Fruit fly (Drosophila melanogaster) whole organism, prepupa: Measurements from ENCODE around the gene CG13074.

Experiments used
- Blimp-1 ChIP-seq: fragments of 200-800 bp; sonication (Bioruptor generic); optimal IDR thresholded peaks from 3 replicates; lab custom pipeline; 2017; ENCODE audit warnings: missing biosample characterization, missing genetic modification characterization, mild to moderate bottlenecking, moderate library complexity, missing genetic modification reagents
- CG10669 ChIP-seq: fragments of 200-800 bp; sonication (Bioruptor generic); optimal IDR thresholded peaks from 3 replicates; lab custom pipeline; 2018; ENCODE audit warnings: missing biosample characterization, mild to moderate bottlenecking, missing genetic modification characterization, moderate library complexity
- CG11294 ChIP-seq: fragments of 200-800 bp; sonication (Bioruptor generic); IDR thresholded peaks from 2 replicates; pipeline ENCODE4 v1.3.6; 2022; ENCODE audit warnings: missing biosample characterization, missing genetic modification characterization
- CG11762 ChIP-seq: fragments of 200-800 bp; sonication (Bioruptor generic); optimal IDR thresholded peaks from 3 replicates; lab custom pipeline; 2016; ENCODE audit warnings: missing biosample characterization, missing genetic modification characterization; ENCODE audit not compliant: insufficient read depth
- CG11902 ChIP-seq: fragments of 200-800 bp; sonication (Bioruptor generic); optimal IDR thresholded peaks from 3 replicates; lab custom pipeline; 2016; ENCODE audit warnings: missing biosample characterization, missing genetic modification characterization
- CG15336 ChIP-seq: fragments of 200-800 bp; sonication (Bioruptor generic); IDR thresholded peaks from 2 replicates; pipeline ENCODE4 v1.3.6; 2022; ENCODE audit warnings: missing biosample characterization, missing genetic modification characterization
- CG16779 ChIP-seq: fragments of 200-800 bp; sonication (Bioruptor generic); optimal IDR thresholded peaks from 3 replicates; lab custom pipeline; 2017; ENCODE audit warnings: missing biosample characterization, mild to moderate bottlenecking, missing genetic modification characterization
- CG3919 ChIP-seq: fragments of 200-800 bp; sonication (Bioruptor generic); optimal IDR thresholded peaks from 3 replicates; lab custom pipeline; 2016; ENCODE audit warnings: missing biosample characterization, missing genetic modification characterization
- CG4318 ChIP-seq: fragments of 200-800 bp; sonication (Bioruptor generic); optimal IDR thresholded peaks from 3 replicates; lab custom pipeline; 2017; ENCODE audit warnings: missing biosample characterization, mild to moderate bottlenecking, missing genetic modification characterization
- CG6163 ChIP-seq: fragments of 200-800 bp; sonication (Bioruptor generic); IDR thresholded peaks from 3 replicates; pipeline ENCODE4 v1.3.6; 2022; ENCODE audit warnings: missing biosample characterization, missing genetic modification characterization
- CG6276 ChIP-seq: fragments of 200-800 bp; sonication (Bioruptor generic); optimal IDR thresholded peaks from 2 replicates; lab custom pipeline; 2017; ENCODE audit warnings: missing biosample characterization, mild to moderate bottlenecking, missing genetic modification characterization
- CG6792 ChIP-seq: fragments of 200-800 bp; sonication (Bioruptor generic); optimal IDR thresholded peaks from 3 replicates; lab custom pipeline; 2016; ENCODE audit warnings: missing biosample characterization, missing genetic modification characterization
- CG6808 ChIP-seq: fragments of 200-800 bp; sonication (Bioruptor generic); optimal IDR thresholded peaks from 3 replicates; lab custom pipeline; 2017; ENCODE audit warnings: missing biosample characterization, missing genetic modification characterization, mild to moderate bottlenecking, moderate library complexity, missing genetic modification reagents
- CG6854 ChIP-seq: fragments of 200-800 bp; sonication (Bioruptor generic); optimal IDR thresholded peaks from 2 replicates; lab custom pipeline; 2017; ENCODE audit warnings: missing biosample characterization, mild to moderate bottlenecking, missing genetic modification characterization
- CG7368 ChIP-seq: fragments of 200-800 bp; sonication (Bioruptor generic); optimal IDR thresholded peaks from 3 replicates; lab custom pipeline; 2016; ENCODE audit warnings: missing biosample characterization, missing genetic modification characterization
- CG8119 ChIP-seq: fragments of 200-800 bp; sonication (Bioruptor generic); IDR thresholded peaks from 3 replicates; pipeline ENCODE4 v1.3.6; 2022; ENCODE audit warnings: missing biosample characterization, missing genetic modification characterization
- CG8632 ChIP-seq: fragments of 200-800 bp; sonication (Bioruptor generic); optimal IDR thresholded peaks from 3 replicates; lab custom pipeline; 2016; ENCODE audit warnings: missing biosample characterization, missing genetic modification characterization
- Eip75B ChIP-seq: fragments of 200-800 bp; sonication (Bioruptor generic); optimal IDR thresholded peaks from 3 replicates; lab custom pipeline; 2016; ENCODE audit warnings: missing biosample characterization, missing genetic modification characterization
- Eip78C ChIP-seq: fragments of 200-800 bp; sonication (Bioruptor generic); peaks from one replicate; lab custom pipeline; 2016; ENCODE audit warnings: missing biosample characterization, missing genetic modification characterization
- Ets21C ChIP-seq: fragments of 200-800 bp; sonication (Bioruptor generic); optimal IDR thresholded peaks from 3 replicates; lab custom pipeline; 2016; ENCODE audit warnings: missing biosample characterization, missing genetic modification characterization
- Gug ChIP-seq: fragments of 200-800 bp; sonication (Bioruptor generic); IDR thresholded peaks from 2 replicates; pipeline ENCODE4 v1.3.6; 2022; ENCODE audit warnings: missing biosample characterization, missing genetic modification characterization
- Hr38 ChIP-seq: sonication (Bioruptor generic); optimal IDR thresholded peaks from 2 replicates; lab custom pipeline; 2016; ENCODE audit warnings: missing biosample characterization, missing genetic modification characterization
- Hr39 ChIP-seq: fragments of 200-800 bp; sonication (Bioruptor generic); optimal IDR thresholded peaks from 2 replicates; lab custom pipeline; 2016; ENCODE audit warnings: missing biosample characterization, missing genetic modification characterization
- Hr4 ChIP-seq: fragments of 200-800 bp; sonication (Bioruptor generic); optimal IDR thresholded peaks from 3 replicates; lab custom pipeline; 2016; ENCODE audit warnings: missing biosample characterization, missing genetic modification characterization
- Met ChIP-seq: fragments of 200-800 bp; sonication (Bioruptor generic); optimal IDR thresholded peaks from 3 replicates; lab custom pipeline; 2016; ENCODE audit warnings: missing biosample characterization, missing genetic modification characterization
- Sox102F ChIP-seq: fragments of 200-800 bp; sonication (Bioruptor generic); optimal IDR thresholded peaks from 2 replicates; lab custom pipeline; 2016; ENCODE audit warnings: missing biosample characterization, mild to moderate bottlenecking, missing genetic modification characterization
- Sox15 ChIP-seq: fragments of 200-800 bp; sonication (Bioruptor generic); optimal IDR thresholded peaks from 3 replicates; lab custom pipeline; 2016; ENCODE audit warnings: missing biosample characterization, missing genetic modification characterization
- achi ChIP-seq: fragments of 200-800 bp; sonication (Bioruptor generic); optimal IDR thresholded peaks from 3 replicates; lab custom pipeline; 2016; ENCODE audit warnings: missing biosample characterization, missing genetic modification characterization
- acj6 ChIP-seq: fragments of 200-800 bp; sonication (Bioruptor generic); optimal IDR thresholded peaks from 3 replicates; lab custom pipeline; 2016; ENCODE audit warnings: missing biosample characterization, missing genetic modification characterization
- eg ChIP-seq: fragments of 200-800 bp; sonication (Bioruptor generic); IDR thresholded peaks from 3 replicates; pipeline ENCODE4 v1.3.6; 2022; ENCODE audit warnings: missing biosample characterization, missing genetic modification characterization
- fd85E ChIP-seq: fragments of 200-800 bp; sonication (Bioruptor generic); optimal IDR thresholded peaks from 3 replicates; lab custom pipeline; 2016; ENCODE audit warnings: missing biosample characterization, missing genetic modification characterization
- fkh ChIP-seq: fragments of 200-800 bp; sonication (Bioruptor generic); optimal IDR thresholded peaks from 3 replicates; lab custom pipeline; 2017; ENCODE audit warnings: missing biosample characterization, mild to moderate bottlenecking, missing genetic modification characterization, moderate library complexity
- pdm3 ChIP-seq: fragments of 200-800 bp; sonication (Bioruptor generic); optimal IDR thresholded peaks from 3 replicates; lab custom pipeline; 2016; ENCODE audit warnings: missing biosample characterization, missing genetic modification characterization
- salr ChIP-seq, 2 experiments: fragments of 200-800 bp; sonication (Bioruptor generic); optimal IDR thresholded peaks; 3 replicates each; lab custom pipeline; 2016 to 2018; ENCODE audit warnings: missing biosample characterization in 2 of 2, missing genetic modification characterization in 2 of 2, mild to moderate bottlenecking in 1 of 2
- spab ChIP-seq: fragments of 200-800 bp; sonication (Bioruptor generic); optimal IDR thresholded peaks from 2 replicates; lab custom pipeline; 2017; ENCODE audit warnings: missing biosample characterization, mild to moderate bottlenecking, missing genetic modification characterization, missing genetic modification reagents
- ss ChIP-seq, 2 experiments: fragments of 200-800 bp; sonication (Bioruptor generic); optimal IDR thresholded peaks; 2 replicates in 1 of 2; 3 replicates in 1 of 2; lab custom pipeline; 2017 to 2018; ENCODE audit warnings: mild to moderate bottlenecking in 2 of 2, missing biosample characterization in 2 of 2, missing genetic modification characterization in 2 of 2, moderate library complexity in 1 of 2
- svp ChIP-seq: fragments of 200-800 bp; sonication (Bioruptor generic); peaks from one replicate; lab custom pipeline; 2016; ENCODE audit warnings: missing biosample characterization, missing genetic modification characterization
- topi ChIP-seq: fragments of 200-800 bp; sonication (Bioruptor generic); optimal IDR thresholded peaks from 3 replicates; lab custom pipeline; 2016; ENCODE audit warnings: missing biosample characterization, missing genetic modification characterization
- vri ChIP-seq: fragments of 200-800 bp; sonication (Bioruptor generic); optimal IDR thresholded peaks from 3 replicates; lab custom pipeline; 2016; ENCODE audit warnings: missing biosample characterization, mild to moderate bottlenecking, missing genetic modification characterization

CG13074 gene

dm6 chr3L:16097393-16097884 is at the start of gene CG13074, which contains the start of gene ATPsynbetaL:
CG13074 (minus strand) TSS chr3L:16097493.
ATPsynbetaL (plus strand) TSS chr3L:16097834.
- TF ChIP-seq CG11902 (no peak), CG16779 (tag; lab: Kevin White, UChicago) (no peak), eg (no peak), vri (GFP tag; lab: Kevin White, UChicago) (no peak), CG8119 (GFP tag; lab: Robert Waterston, UW) (no peak), fkh (GFP tag; lab: Kevin White, UChicago) (no peak), Gug (GFP tag; lab: Robert Waterston, UW) (no peak), CG7368 (GFP tag; lab: Kevin White, UChicago) (no peak), Sox102F (GFP tag; lab: Kevin White, UChicago) (no peak), CG3919 (GFP tag; lab: Kevin White, UChicago) (no peak)

- no peak for TF ChIP-seq CG15336 (GFP tag; lab: Robert Waterston, UW)
- no peak for TF ChIP-seq achi
- no peak for TF ChIP-seq ss (GFP tag; optimal IDR thresholded peaks at IDR 0.05; lab: Kevin White, UChicago)
- peak; percentile 5 for TF ChIP-seq Hr4 (GFP tag; lab: Kevin White, UChicago)
- no peak for TF ChIP-seq fkh (GFP tag; lab: Kevin White, UChicago)
- TF ChIP-seq pdm3 (GFP tag; lab: Kevin White, UChicago): no peak
- no peak for TF ChIP-seq CG6276 (GFP tag; lab: Kevin White, UChicago)
- no peak for TF ChIP-seq vri (GFP tag; lab: Kevin White, UChicago)
- TF ChIP-seq CG7368 (GFP tag; lab: Kevin White, UChicago): no peak
- TF ChIP-seq CG10669 (GFP tag; lab: Kevin White, UChicago): no peak
- TF ChIP-seq CG4318 (GFP tag; lab: Kevin White, UChicago): no peak
- TF ChIP-seq svp: no peak
- TF ChIP-seq Eip78C: peak; percentile 75
- no peak for TF ChIP-seq spab (GFP tag; lab: Kevin White, UChicago)
- no peak for TF ChIP-seq CG6163 (GFP tag; lab: Robert Waterston, UW)
- TF ChIP-seq Met (GFP tag; lab: Kevin White, UChicago): no peak
Observed at dm6 chr3L:16146539-16146934, 49.2 kb upstream of the CG13074 start.

- TF ChIP-seq Eip78C (peak; percentile 54), CG6808 (GFP tag; lab: Kevin White, UChicago) (no peak), Hr39 (GFP tag; lab: Kevin White, UChicago) (no peak), topi (GFP tag; lab: Kevin White, UChicago) (no peak), ss (GFP tag; optimal IDR thresholded peaks at IDR 0.05; lab: Kevin White, UChicago) (no peak)
- TF ChIP-seq, all 60 proteins: peak for 1
Observed at dm6 chr3L:16145931-16146538, 48.7 kb upstream of the CG13074 start.

DNA sequence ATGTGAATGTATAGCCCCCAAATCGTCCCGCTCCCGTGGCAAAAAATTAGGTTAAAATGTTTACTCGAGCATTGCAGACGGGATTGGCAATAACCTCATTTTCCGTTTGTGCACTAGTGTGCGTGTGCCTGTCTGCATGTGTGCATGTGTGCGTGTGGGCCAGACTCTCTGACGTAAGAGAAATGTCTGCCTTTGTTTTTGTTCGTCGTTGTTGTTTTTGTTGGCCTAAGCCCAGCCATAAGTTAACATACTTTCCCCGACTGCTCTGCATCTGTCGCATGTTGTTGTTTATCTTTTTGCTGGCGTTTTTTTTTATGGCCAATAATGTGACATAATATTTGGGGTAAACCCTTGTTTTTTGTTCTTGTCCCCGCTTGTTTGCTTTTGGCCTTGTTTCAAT is 48.0 kb upstream of the CG13074 start:
- peak; percentile 88 for TF ChIP-seq vri (GFP tag; lab: Kevin White, UChicago)
- no peak for TF ChIP-seq CG6854
- no peak for TF ChIP-seq salr (GFP tag; optimal IDR thresholded peaks at IDR 0.05; lab: Kevin White, UChicago)
- TF ChIP-seq Eip75B (GFP tag; lab: Kevin White, UChicago): peak; percentile 46
- no peak for TF ChIP-seq Blimp-1

- TF ChIP-seq acj6 (peak; percentile 5), Eip75B (GFP tag; lab: Kevin White, UChicago) (no peak), Hr39 (GFP tag; lab: Kevin White, UChicago) (no peak), Sox15 (GFP tag; lab: Kevin White, UChicago) (no peak), Gug (GFP tag; lab: Robert Waterston, UW) (no peak), CG8119 (GFP tag; lab: Robert Waterston, UW) (no peak), fd85E (GFP tag; lab: Kevin White, UChicago) (no peak), Eip78C (peak; percentile 64), Hr38 (GFP tag; lab: Kevin White, UChicago) (no peak), CG7368 (GFP tag; lab: Kevin White, UChicago) (no peak), CG11294 (GFP tag; lab: Robert Waterston, UW) (no peak), Ets21C (no peak), CG6163 (GFP tag; lab: Robert Waterston, UW) (peak; percentile 61; the same call in 2 of the 3 replicates), CG11762 (no peak), CG6792 (no peak), Blimp-1 (no peak), Met (GFP tag; lab: Kevin White, UChicago) (no peak), vri (GFP tag; lab: Kevin White, UChicago) (no peak), svp (no peak), CG8632 (GFP tag; lab: Kevin White, UChicago) (no peak)
Observed at dm6 chr3L:16143685-16144539, 46.6 kb upstream of the CG13074 start, which contains the start of gene CG32152. CG32152 (minus strand) TSS chr3L:16144036.
